Worm (Caenorhabditis elegans): Measurements from ENCODE around the gene nep-23.
"Not testable (repeated sequence)": the region's sequence is repeated elsewhere in the genome, so short reads cannot be mapped to it uniquely, and the experiment has no call there.

nep-23 gene

DNA sequence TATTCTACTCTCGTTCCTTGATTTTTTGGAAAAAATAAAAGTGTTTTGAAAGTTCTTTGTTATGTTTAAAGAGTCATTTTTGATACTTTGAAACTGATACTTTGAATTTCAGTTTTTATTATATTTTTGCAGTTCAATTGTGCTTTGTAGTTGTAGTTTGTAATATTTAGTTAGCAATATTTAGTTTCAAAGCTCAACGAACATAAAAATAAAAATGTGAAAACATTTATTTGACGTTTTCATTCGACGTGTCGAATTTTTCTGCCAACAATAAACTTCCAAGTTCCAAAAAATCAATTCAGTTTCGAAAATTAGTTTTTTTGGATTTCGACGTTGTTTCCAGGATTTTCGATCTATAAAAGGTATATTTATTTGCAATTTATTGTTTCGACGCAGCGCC, at the start of gene nep-23:
Gene nep-23 (plus strand): TSS at position 301 of the 400 bp plus-strand sequence.
- TF ChIP-seq unc-62 (GFP tag; optimal IDR thresholded peaks at IDR 0.05): no peak

ce11 chrIV:16888580-16888979, 31.6 kb upstream of the nep-23 start:
- TF ChIP-seq unc-62 (GFP tag; optimal IDR thresholded peaks at IDR 0.05): no peak

DNA sequence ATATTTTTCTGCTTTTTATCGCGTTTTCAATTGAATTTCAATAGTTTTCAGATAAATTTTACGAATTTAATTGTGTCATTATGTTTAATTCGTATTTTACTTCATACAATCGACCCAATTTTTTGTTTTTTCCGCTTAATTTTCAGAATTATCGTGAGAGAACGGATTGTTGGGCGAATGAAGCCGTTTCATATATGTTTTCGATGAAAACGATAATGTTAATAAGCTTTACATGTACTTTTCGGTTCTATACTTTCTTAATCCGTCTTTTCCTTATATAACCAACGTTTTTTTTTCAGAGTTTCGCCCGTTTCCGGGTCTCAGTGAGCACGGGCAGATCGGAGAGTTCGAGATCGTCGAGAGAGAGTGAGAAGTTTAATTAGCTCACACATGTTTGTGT, 24.9 kb upstream of the nep-23 start, which contains the start of gene T06A10.2:
Gene T06A10.2 (plus strand): TSS at position 301 of the 400 bp plus-strand sequence.
- not testable (repeated sequence) for TF ChIP-seq unc-62 (GFP tag; optimal IDR thresholded peaks at IDR 0.05)

ce11 chrIV:16898205-16898604, 21.9 kb upstream of the nep-23 start:
- TF ChIP-seq unc-62 (GFP tag; optimal IDR thresholded peaks at IDR 0.05): no peak

ce11 chrIV:16915751-16916150, 4.4 kb upstream of the nep-23 start, which contains the start of gene Y116A8C.3:
Y116A8C.3 (plus strand) TSS chrIV:16916051.
- TF ChIP-seq unc-62 (GFP tag; optimal IDR thresholded peaks at IDR 0.05): no peak

- TF ChIP-seq unc-62 (GFP tag; optimal IDR thresholded peaks at IDR 0.05): no peak
These were observed 2.2 kb upstream of the nep-23 start, which contains the start of the genes Y116A8C.469 and Y116A8C.468 for ce11 chrIV:16917831-16918429. Y116A8C.469 (minus strand) TSS chrIV:16917931. Y116A8C.468 (plus strand) TSS chrIV:16918379.

DNA sequence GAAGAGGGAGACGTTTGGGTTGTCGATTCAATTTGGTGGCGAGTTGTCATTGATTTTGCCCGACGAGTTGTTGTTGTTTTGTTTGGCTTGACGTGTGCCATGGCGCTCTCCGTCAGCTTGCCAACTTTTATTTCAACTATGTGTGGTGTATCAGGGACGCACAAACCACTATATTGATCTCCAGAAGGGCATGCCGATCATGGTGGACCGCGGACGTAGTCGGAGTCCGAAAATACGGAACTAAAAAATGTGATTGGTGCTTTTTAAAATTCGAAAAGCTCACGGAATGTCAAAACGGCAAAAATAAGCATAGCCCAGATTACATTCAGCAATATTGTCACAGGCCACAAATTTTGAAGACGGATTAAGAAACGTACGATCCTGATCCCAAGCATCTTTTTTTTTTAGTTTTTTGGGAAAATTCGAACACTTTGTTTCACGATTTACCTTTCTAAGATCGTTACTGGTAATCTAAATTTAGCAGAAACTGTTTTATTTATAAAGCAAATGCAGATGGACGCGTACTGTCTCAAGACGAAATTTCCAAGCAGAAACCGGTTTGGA, 847 bp upstream of the nep-23 start, which contains the start of the genes Y116A8C.470 and Y116A8C.463:
Gene Y116A8C.470 (minus strand): TSS at position 101 of the 564 bp plus-strand sequence.
Gene Y116A8C.463 (plus strand): TSS at position 514 of the 564 bp plus-strand sequence.
- TF ChIP-seq unc-62 (GFP tag; optimal IDR thresholded peaks at IDR 0.05): no peak

ce11 chrIV:16921999-16922398, 1.9 kb downstream of the nep-23 start:
- no peak for TF ChIP-seq unc-62 (GFP tag; optimal IDR thresholded peaks at IDR 0.05)

DNA sequence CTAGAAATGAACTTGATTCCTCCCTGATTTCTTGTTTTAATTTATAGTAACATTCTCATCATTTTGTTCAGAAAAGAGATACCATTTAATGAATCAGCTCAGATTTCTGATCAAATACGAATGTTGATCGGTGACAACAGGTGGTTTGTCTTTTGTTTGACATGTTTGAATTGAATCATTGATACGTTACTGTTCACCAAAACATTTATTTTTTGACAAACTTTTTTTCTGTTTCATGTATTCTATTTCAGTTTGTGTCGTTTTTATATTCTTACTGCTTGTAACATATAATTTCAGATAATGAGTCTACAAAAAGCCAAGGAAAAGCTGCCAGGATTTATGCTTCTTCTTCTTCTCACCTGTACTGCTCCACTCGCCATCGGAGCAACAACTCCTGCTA, 4.0 kb downstream of the nep-23 start, which contains the start of gene nep-24:
Gene nep-24 (plus strand): TSS at position 301 of the 400 bp plus-strand sequence.
- no peak for TF ChIP-seq unc-62 (GFP tag; optimal IDR thresholded peaks at IDR 0.05)

- no peak for TF ChIP-seq unc-62 (GFP tag; optimal IDR thresholded peaks at IDR 0.05)
These were observed 5.3 kb downstream of the nep-23 start for ce11 chrIV:16925363-16925863.

DNA sequence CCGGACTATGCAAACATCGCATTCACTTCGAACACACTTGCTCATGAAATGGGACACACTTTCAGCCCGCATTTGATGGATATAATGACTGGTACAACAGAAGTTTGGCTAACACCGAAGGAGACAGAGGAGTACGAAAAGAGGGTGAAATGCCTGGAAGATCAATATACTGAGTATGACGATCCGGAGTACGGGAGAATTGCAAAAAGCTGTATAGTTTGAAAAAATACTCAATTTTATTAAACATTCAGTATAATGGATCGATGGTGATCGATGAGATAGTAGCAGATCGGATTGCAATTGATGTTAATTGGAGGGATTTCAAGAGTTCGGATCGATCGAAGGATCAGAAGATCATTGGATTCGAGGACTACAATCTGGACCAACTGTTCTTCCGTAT, 6.4 kb downstream of the nep-23 start:
- no peak for TF ChIP-seq unc-62 (GFP tag; optimal IDR thresholded peaks at IDR 0.05)

- no peak for TF ChIP-seq unc-62 (GFP tag; optimal IDR thresholded peaks at IDR 0.05)
These were observed 10.9 kb downstream of the nep-23 start, which contains the start of gene Y116A8C.49 for ce11 chrIV:16931077-16931476. Y116A8C.49 (minus strand) TSS chrIV:16931177.

ce11 chrIV:16936053-16936452, 15.9 kb downstream of the nep-23 start:
- TF ChIP-seq unc-62 (GFP tag; optimal IDR thresholded peaks at IDR 0.05): no peak

DNA sequence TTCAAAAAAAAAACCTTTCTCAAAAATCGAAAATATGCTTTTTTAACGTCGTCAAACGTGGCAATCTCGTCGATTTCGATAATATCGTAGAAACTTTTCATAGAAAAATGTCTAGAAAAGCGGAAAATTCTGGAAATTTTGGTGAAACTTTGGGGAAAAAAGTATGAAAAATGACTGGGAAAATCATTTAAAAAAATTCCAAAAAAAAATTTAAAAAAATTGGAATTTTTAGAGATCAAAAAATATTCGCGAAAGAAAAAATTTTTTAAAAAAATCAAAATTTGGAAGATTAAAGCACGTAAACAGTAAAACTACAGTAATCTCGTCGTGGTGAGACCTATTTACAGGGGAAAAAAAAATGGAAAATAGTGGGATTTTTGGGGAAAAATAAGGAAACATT, 18.9 kb downstream of the nep-23 start, which contains the start of gene Y116A8C.10:
Gene Y116A8C.10 (minus strand): TSS at position 101 of the 400 bp plus-strand sequence.
- TF ChIP-seq unc-62 (GFP tag; optimal IDR thresholded peaks at IDR 0.05): no peak

DNA sequence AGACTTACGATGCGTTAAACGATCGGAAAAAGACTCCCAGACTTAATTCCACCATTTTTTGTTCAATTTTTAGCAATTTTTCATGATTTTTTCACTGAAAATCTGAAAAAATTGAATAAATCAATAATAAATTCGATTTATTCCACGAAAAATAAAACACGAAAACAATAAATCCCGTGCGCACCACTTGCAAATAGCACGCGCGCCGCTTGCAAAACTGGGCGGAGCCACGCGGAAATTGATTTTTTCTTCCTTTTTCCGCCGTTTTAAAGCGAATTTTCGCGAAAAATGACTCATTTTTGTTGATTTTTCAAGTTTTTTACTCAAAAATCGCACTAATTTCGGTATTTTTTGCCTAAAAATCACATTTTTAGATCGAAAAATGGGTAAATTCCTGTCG, 26.6 kb downstream of the nep-23 start, which contains the start of the genes Y116A8C.9 and arf-6:
Gene Y116A8C.9 (minus strand): TSS at position 55 of the 400 bp plus-strand sequence.
Gene arf-6 (plus strand): TSS at position 375 of the 400 bp plus-strand sequence.
- no peak for TF ChIP-seq unc-62 (GFP tag; optimal IDR thresholded peaks at IDR 0.05)

DNA sequence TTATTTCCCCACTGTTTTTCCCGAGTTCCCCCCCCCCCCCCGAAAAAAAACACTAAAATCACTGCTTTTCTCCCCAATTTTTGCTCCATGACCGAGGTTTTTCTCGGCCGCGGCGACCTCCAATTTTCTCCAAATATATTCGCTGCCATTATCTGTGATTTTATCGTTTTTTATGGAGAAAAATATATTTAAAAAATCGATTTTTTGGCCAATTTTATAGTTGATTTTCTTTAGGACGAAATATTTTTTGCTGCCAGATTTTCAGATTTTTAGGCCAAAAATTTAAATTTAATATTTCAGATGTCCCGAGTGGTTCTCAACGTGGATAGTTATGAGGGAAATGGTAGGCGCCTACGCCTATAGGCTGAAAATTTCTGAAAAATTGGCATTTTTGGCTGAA, 29.6 kb downstream of the nep-23 start, which contains the start of gene rad-54.B:
Gene rad-54.B (plus strand): TSS at position 301 of the 400 bp plus-strand sequence.
- TF ChIP-seq unc-62 (GFP tag; optimal IDR thresholded peaks at IDR 0.05): no peak

All from whole organism, dauer.